Worm (Caenorhabditis elegans) whole organism, L4/young adult: ENCODE results near the gene lin-49.
A peak's percentile ranks its signal among the peaks of the same experiment; 100 is the strongest.

Experiments used
- W03F9.2 ChIP-seq: fragments of 150-350 bp; optimal IDR thresholded peaks from 2 replicates; lab custom pipeline; 2014; ENCODE audit warnings: missing biosample characterization, missing genetic modification characterization
- dao-5 ChIP-seq: sonication (generic microtip); optimal IDR thresholded peaks from 2 replicates; lab custom pipeline; 2016; ENCODE audit warnings: missing genotype, missing genetic modification characterization, moderate library complexity, missing compliant biosample characterization
- him-1 ChIP-seq: sonication (generic microtip); optimal IDR thresholded peaks from 2 replicates; lab custom pipeline; 2016; ENCODE audit warnings: missing genotype, missing genetic modification reagents, missing genetic modification characterization, missing compliant biosample characterization

Gene lin-49

ce11 chrIV:8608204-8608603, 12.3 kb upstream of the lin-49 start:
- TF ChIP-seq W03F9.2 (tag; lab: Kevin White, UChicago): no peak
- TF ChIP-seq dao-5 (tag; lab: Kevin White, UChicago): no peak
- TF ChIP-seq him-1 (tag; lab: Kevin White, UChicago): no peak

- TF ChIP-seq dao-5 (tag; lab: Kevin White, UChicago) (no peak), W03F9.2 (tag; lab: Kevin White, UChicago) (no peak), him-1 (tag; lab: Kevin White, UChicago) (no peak)
These were observed 11.5 kb upstream of the lin-49 start, which contains the start of gene F42A9.6 for ce11 chrIV:8608934-8609333. Gene F42A9.6, plus strand, starts transcription at chrIV:8609234.

- peak; percentile 28 for TF ChIP-seq W03F9.2 (tag; lab: Kevin White, UChicago)
- TF ChIP-seq him-1 (tag; lab: Kevin White, UChicago): no peak
- no peak for TF ChIP-seq dao-5 (tag; lab: Kevin White, UChicago)
These were observed 8.5 kb upstream of the lin-49 start, which contains the start of the genes F42A9.17 and cyp-33E2 for ce11 chrIV:8611886-8612542. Gene F42A9.17, minus strand, starts transcription at chrIV:8611936. Gene cyp-33E2, plus strand, starts transcription at chrIV:8612334.

ce11 chrIV:8614680-8615079, 5.8 kb upstream of the lin-49 start, which contains the start of gene cyp-33E3:
Gene cyp-33E3, plus strand, starts transcription at chrIV:8614995.
- TF ChIP-seq W03F9.2 (tag; lab: Kevin White, UChicago): no peak
- TF ChIP-seq him-1 (tag; lab: Kevin White, UChicago): no peak
- no peak for TF ChIP-seq dao-5 (tag; lab: Kevin White, UChicago)

- no peak for TF ChIP-seq W03F9.2 (tag; lab: Kevin White, UChicago)
- TF ChIP-seq him-1 (tag; lab: Kevin White, UChicago): no peak
- TF ChIP-seq dao-5 (tag; lab: Kevin White, UChicago): no peak
These were observed 5.2 kb upstream of the lin-49 start for ce11 chrIV:8615314-8615713.

ce11 chrIV:8617047-8617446, 3.4 kb upstream of the lin-49 start, which contains the start of the genes F42A9.7 and F42A9.3:
Gene F42A9.7, minus strand, starts transcription at chrIV:8617147.
Gene F42A9.3, plus strand, starts transcription at chrIV:8617260.
- TF ChIP-seq W03F9.2 (tag; lab: Kevin White, UChicago) (no peak), dao-5 (tag; lab: Kevin White, UChicago) (no peak), him-1 (tag; lab: Kevin White, UChicago) (no peak)

- TF ChIP-seq him-1 (tag; lab: Kevin White, UChicago): no peak
- peak; percentile 20 for TF ChIP-seq W03F9.2 (tag; lab: Kevin White, UChicago)
These were observed 1.8 kb upstream of the lin-49 start, which contains the start of gene F42A9.8 for ce11 chrIV:8618698-8619097. Gene F42A9.8, minus strand, starts transcription at chrIV:8618785.

ce11 chrIV:8625730-8626129, 5.2 kb downstream of the lin-49 start:
- TF ChIP-seq him-1 (tag; lab: Kevin White, UChicago) (no peak), dao-5 (tag; lab: Kevin White, UChicago) (no peak), W03F9.2 (tag; lab: Kevin White, UChicago) (no peak)

ce11 chrIV:8626294-8626693, 5.8 kb downstream of the lin-49 start:
- no peak for TF ChIP-seq dao-5 (tag; lab: Kevin White, UChicago)
- no peak for TF ChIP-seq W03F9.2 (tag; lab: Kevin White, UChicago)
- no peak for TF ChIP-seq him-1 (tag; lab: Kevin White, UChicago)

ce11 chrIV:8627328-8627727, 6.8 kb downstream of the lin-49 start, which contains the start of gene F42A9.11:
Gene F42A9.11, plus strand, starts transcription at chrIV:8627637.
- TF ChIP-seq dao-5 (tag; lab: Kevin White, UChicago): no peak
- no peak for TF ChIP-seq him-1 (tag; lab: Kevin White, UChicago)
- TF ChIP-seq W03F9.2 (tag; lab: Kevin White, UChicago): no peak

- TF ChIP-seq W03F9.2 (tag; lab: Kevin White, UChicago) (no peak), him-1 (tag; lab: Kevin White, UChicago) (no peak), dao-5 (tag; lab: Kevin White, UChicago) (no peak)
These were observed 7.8 kb downstream of the lin-49 start for ce11 chrIV:8628262-8628661.

- no peak for TF ChIP-seq dao-5 (tag; lab: Kevin White, UChicago)
- TF ChIP-seq him-1 (tag; lab: Kevin White, UChicago): peak; percentile 67
These were observed 9.1 kb downstream of the lin-49 start for ce11 chrIV:8629609-8630052.

ce11 chrIV:8630243-8630642, 9.8 kb downstream of the lin-49 start:
- TF ChIP-seq him-1 (tag; lab: Kevin White, UChicago) (no peak), W03F9.2 (tag; lab: Kevin White, UChicago) (no peak), dao-5 (tag; lab: Kevin White, UChicago) (no peak)

- no peak for TF ChIP-seq W03F9.2 (tag; lab: Kevin White, UChicago)
- no peak for TF ChIP-seq dao-5 (tag; lab: Kevin White, UChicago)
- no peak for TF ChIP-seq him-1 (tag; lab: Kevin White, UChicago)
These were observed 10.6 kb downstream of the lin-49 start, which contains the start of gene dgk-4 for ce11 chrIV:8631033-8631432. Gene dgk-4, plus strand, starts transcription at chrIV:8631333.
